Worm (Caenorhabditis elegans) whole organism, young adult: Measurements from ENCODE around the gene zig-4.

Experiments
- C06A6.2 ChIP-seq: fragments of 200-800 bp; sonication (Bioruptor generic); conservative IDR thresholded peaks from 2 replicates; pipeline ENCODE4 v1.3.6; 2022; ENCODE audit warnings: missing genetic modification characterization, missing compliant biosample characterization
- F22D6.2 ChIP-seq: sonication (generic microtip); optimal IDR thresholded peaks from 2 replicates; lab custom pipeline; 2016; ENCODE audit warnings: mild to moderate bottlenecking, missing genetic modification characterization, missing compliant biosample characterization
- F23B12.7 ChIP-seq: sonication (generic microtip); optimal IDR thresholded peaks from 2 replicates; lab custom pipeline; 2017; ENCODE audit warnings: missing genetic modification characterization, mild to moderate bottlenecking, missing compliant biosample characterization, antibody characterized with exemption, moderate library complexity; ENCODE audit not compliant: insufficient read depth
- F37B4.10 ChIP-seq: fragments of 200-800 bp; sonication (Bioruptor generic); IDR thresholded peaks from 2 replicates; pipeline ENCODE4 v1.3.6; 2022; ENCODE audit warnings: missing genetic modification characterization, missing compliant biosample characterization
- K11D2.4 ChIP-seq: fragments of 200-800 bp; sonication (Bioruptor generic); IDR thresholded peaks from 2 replicates; pipeline ENCODE4 v1.3.6; 2022; ENCODE audit warnings: missing genetic modification reagents, missing genetic modification characterization, missing compliant biosample characterization
- T26A5.8 ChIP-seq: sonication (generic microtip); optimal IDR thresholded peaks from 2 replicates; lab custom pipeline; 2016; ENCODE audit warnings: missing genetic modification characterization, missing compliant biosample characterization
- Y79H2A.3 ChIP-seq: fragments of 200-800 bp; sonication (Bioruptor generic); conservative IDR thresholded peaks from 2 replicates; pipeline ENCODE4 v1.3.6; 2022; ENCODE audit warnings: missing genetic modification reagents, missing genetic modification characterization, missing compliant biosample characterization
- ama-1 ChIP-seq, 3 experiments: fragments of 150-350 bp in 1 of 3; sonication (generic microtip) in 2 of 3; optimal IDR thresholded peaks; 2 replicates each; lab custom pipeline; 2014 to 2018; ENCODE audit warnings: missing biosample characterization in 2 of 3, missing genetic modification characterization in 2 of 3, missing genetic modification reagents in 2 of 3
- aptf-2 ChIP-seq: fragments of 200-800 bp; sonication (Bioruptor generic); conservative IDR thresholded peaks from 2 replicates; pipeline ENCODE4 v1.3.6; 2022; ENCODE audit warnings: missing genetic modification reagents, missing genetic modification characterization, missing compliant biosample characterization
- attf-3 ChIP-seq: fragments of 200-800 bp; sonication (Bioruptor generic); conservative IDR thresholded peaks from 2 replicates; pipeline ENCODE4 v1.3.6; 2022; ENCODE audit warnings: missing genetic modification reagents, missing genetic modification characterization, missing compliant biosample characterization
- bed-1 ChIP-seq: fragments of 200-800 bp; sonication (Bioruptor generic); IDR thresholded peaks from 2 replicates; pipeline ENCODE4 v1.3.6; 2022; ENCODE audit warnings: missing genetic modification reagents, missing genetic modification characterization, missing compliant biosample characterization
- bed-2 ChIP-seq: fragments of 200-800 bp; sonication (Bioruptor generic); IDR thresholded peaks from 2 replicates; pipeline ENCODE4 v1.3.6; 2022; ENCODE audit warnings: missing genetic modification reagents, missing genetic modification characterization, missing compliant biosample characterization
- ccch-3 ChIP-seq: fragments of 200-800 bp; sonication (Bioruptor generic); optimal IDR thresholded peaks from 2 replicates; lab custom pipeline; 2018; ENCODE audit warnings: mild to moderate bottlenecking, missing genetic modification characterization, missing compliant biosample characterization
- ceh-100 ChIP-seq: fragments of 200-800 bp; sonication (Bioruptor generic); IDR thresholded peaks from 2 replicates; pipeline ENCODE4 v1.3.6; 2022; ENCODE audit warnings: missing genetic modification reagents, missing genetic modification characterization, missing compliant biosample characterization
- ceh-79 ChIP-seq: sonication (generic microtip); optimal IDR thresholded peaks from 2 replicates; lab custom pipeline; 2017; ENCODE audit warnings: mild to moderate bottlenecking, missing genetic modification characterization, missing compliant biosample characterization
- ceh-91 ChIP-seq: fragments of 200-800 bp; sonication (Bioruptor generic); IDR thresholded peaks from 2 replicates; pipeline ENCODE4 v1.3.6; 2022; ENCODE audit warnings: missing genetic modification reagents, missing genetic modification characterization, missing compliant biosample characterization
- chd-7 ChIP-seq: sonication (generic microtip); optimal IDR thresholded peaks from 2 replicates; lab custom pipeline; 2016; ENCODE audit warnings: mild to moderate bottlenecking, missing genetic modification characterization, moderate library complexity, missing compliant biosample characterization
- die-1 ChIP-seq: sonication (generic microtip); optimal IDR thresholded peaks from 2 replicates; lab custom pipeline; 2016; ENCODE audit warnings: missing genotype, mild to moderate bottlenecking, missing genetic modification characterization, missing compliant biosample characterization
- dox-1 ChIP-seq: fragments of 200-800 bp; sonication (Bioruptor generic); IDR thresholded peaks from 2 replicates; pipeline ENCODE4 v1.3.6; 2022; ENCODE audit warnings: missing genetic modification reagents, missing genetic modification characterization, missing compliant biosample characterization
- dpl-1 ChIP-seq: fragments of 150-350 bp; optimal IDR thresholded peaks from 2 replicates; lab custom pipeline; 2014; ENCODE audit warnings: missing biosample characterization, missing genetic modification reagents, missing genetic modification characterization
- efl-1 ChIP-seq: fragments of 150-350 bp; optimal IDR thresholded peaks from 2 replicates; lab custom pipeline; 2014; ENCODE audit warnings: missing biosample characterization, missing genetic modification reagents, missing genetic modification characterization
- egl-18 ChIP-seq: fragments of 200-800 bp; sonication (Bioruptor generic); IDR thresholded peaks from 2 replicates; pipeline ENCODE4 v1.3.6; 2022; ENCODE audit warnings: missing genetic modification reagents, missing genetic modification characterization, missing compliant biosample characterization
- egl-44 ChIP-seq: fragments of 200-800 bp; sonication (Bioruptor generic); IDR thresholded peaks from 2 replicates; pipeline ENCODE4 v1.3.6; 2022; ENCODE audit warnings: missing genetic modification reagents, missing genetic modification characterization, missing compliant biosample characterization
- ekl-4 ChIP-seq: fragments of 200-800 bp; sonication (Bioruptor generic); IDR thresholded peaks from 2 replicates; pipeline ENCODE4 v1.3.6; 2022; ENCODE audit warnings: missing genetic modification reagents, missing genetic modification characterization, missing compliant biosample characterization
- ets-4 ChIP-seq: fragments of 200-800 bp; sonication (Bioruptor generic); optimal IDR thresholded peaks from 2 replicates; lab custom pipeline; 2018; ENCODE audit warnings: mild to moderate bottlenecking, missing genetic modification characterization, missing compliant biosample characterization
- hmg-1.2 ChIP-seq: fragments of 200-800 bp; sonication (Bioruptor generic); IDR thresholded peaks from 2 replicates; pipeline ENCODE4 v1.3.6; 2022; ENCODE audit warnings: missing genetic modification reagents, missing genetic modification characterization, missing compliant biosample characterization
- hsf-1 ChIP-seq: fragments of 200-800 bp; sonication (Bioruptor generic); IDR thresholded peaks from 2 replicates; pipeline ENCODE4 v1.3.6; 2022; ENCODE audit warnings: missing genetic modification reagents, missing genetic modification characterization, missing compliant biosample characterization
- lag-1 ChIP-seq: fragments of 200-800 bp; sonication (Bioruptor generic); IDR thresholded peaks from 2 replicates; pipeline ENCODE4 v1.3.6; 2022; ENCODE audit warnings: missing genetic modification reagents, missing genetic modification characterization, missing compliant biosample characterization
- let-526 ChIP-seq: fragments of 200-800 bp; sonication (Bioruptor generic); IDR thresholded peaks from 2 replicates; pipeline ENCODE4 v1.3.6; 2022; ENCODE audit warnings: missing genetic modification reagents, missing genetic modification characterization, missing compliant biosample characterization
- mcd-1 ChIP-seq: fragments of 200-800 bp; sonication (Bioruptor generic); IDR thresholded peaks from 2 replicates; pipeline ENCODE4 v1.3.6; 2022; ENCODE audit warnings: missing genetic modification reagents, missing genetic modification characterization, missing compliant biosample characterization
- mel-28 ChIP-seq: sonication (generic microtip); optimal IDR thresholded peaks from 2 replicates; lab custom pipeline; 2016; ENCODE audit warnings: borderline replicate concordance, mild to moderate bottlenecking, missing genetic modification characterization, missing compliant biosample characterization
- mxl-1 ChIP-seq: sonication (generic microtip); optimal IDR thresholded peaks from 2 replicates; lab custom pipeline; 2016; ENCODE audit warnings: missing genetic modification characterization, missing compliant biosample characterization
- nfya-1 ChIP-seq: sonication (generic microtip); optimal IDR thresholded peaks from 2 replicates; lab custom pipeline; 2017; ENCODE audit warnings: antibody characterized with exemption, missing compliant biosample characterization, missing genetic modification characterization, borderline replicate concordance; ENCODE audit not compliant: insufficient read depth
- nfya-2 ChIP-seq: fragments of 200-800 bp; sonication (Bioruptor generic); IDR thresholded peaks from 2 replicates; pipeline ENCODE4 v1.3.6; 2022; ENCODE audit warnings: missing genetic modification reagents, missing genetic modification characterization, missing compliant biosample characterization
- nhr-120 ChIP-seq: fragments of 200-800 bp; sonication (Bioruptor generic); IDR thresholded peaks from 2 replicates; pipeline ENCODE4 v1.3.6; 2022; ENCODE audit warnings: missing genetic modification characterization, missing compliant biosample characterization
- nhr-179 ChIP-seq: sonication (generic microtip); optimal IDR thresholded peaks from 2 replicates; lab custom pipeline; 2016; ENCODE audit warnings: mild to moderate bottlenecking, missing genetic modification characterization, missing compliant biosample characterization
- nhr-80 ChIP-seq: sonication (generic microtip); optimal IDR thresholded peaks from 2 replicates; lab custom pipeline; 2016; ENCODE audit warnings: missing genetic modification characterization, missing compliant biosample characterization
- pbrm-1 ChIP-seq: fragments of 200-800 bp; sonication (Bioruptor generic); IDR thresholded peaks from 2 replicates; pipeline ENCODE4 v1.3.6; 2022; ENCODE audit warnings: missing genetic modification reagents, missing genetic modification characterization, missing compliant biosample characterization
- rcor-1 ChIP-seq: fragments of 200-800 bp; sonication (Bioruptor generic); IDR thresholded peaks from 2 replicates; pipeline ENCODE4 v1.3.6; 2022; ENCODE audit warnings: missing genetic modification reagents, missing genetic modification characterization, missing compliant biosample characterization
- rec-8 ChIP-seq, 2 experiments: sonication (generic microtip); optimal IDR thresholded peaks; 2 replicates each; lab custom pipeline; 2016; ENCODE audit warnings: mild to moderate bottlenecking in 2 of 2, missing genetic modification characterization in 2 of 2, missing genetic modification reagents in 2 of 2, missing genotype in 2 of 2, missing biosample characterization in 1 of 2, missing compliant biosample characterization in 1 of 2, moderate library complexity in 1 of 2
- rpc-1 ChIP-seq, 2 experiments: fragments of 150-350 bp in 1 of 2; sonication (generic microtip) in 1 of 2; optimal IDR thresholded peaks; 2 replicates each; lab custom pipeline; 2014 to 2018; ENCODE audit warnings: missing biosample characterization in 1 of 2, missing genetic modification characterization in 1 of 2, missing genetic modification reagents in 1 of 2, missing genotype in 1 of 2
- snpc-1.1 ChIP-seq: sonication (generic microtip); optimal IDR thresholded peaks from 2 replicates; lab custom pipeline; 2017; ENCODE audit warnings: missing genetic modification characterization, mild to moderate bottlenecking, missing compliant biosample characterization, antibody characterized with exemption, moderate library complexity, missing genotype, missing genetic modification reagents; ENCODE audit not compliant: insufficient read depth
- snpc-3.4 ChIP-seq: sonication (generic microtip); optimal IDR thresholded peaks from 2 replicates; lab custom pipeline; 2017; ENCODE audit warnings: missing genetic modification characterization, mild to moderate bottlenecking, missing compliant biosample characterization, antibody characterized with exemption, moderate library complexity, missing genotype, missing genetic modification reagents
- tbx-9 ChIP-seq: sonication (generic microtip); optimal IDR thresholded peaks from 2 replicates; lab custom pipeline; 2016; ENCODE audit warnings: borderline replicate concordance, missing genetic modification characterization, inconsistent platforms, missing compliant biosample characterization
- tlf-1 ChIP-seq: fragments of 200-800 bp; sonication (Bioruptor generic); optimal IDR thresholded peaks from 2 replicates; lab custom pipeline; 2018; ENCODE audit warnings: mild to moderate bottlenecking, missing genetic modification characterization, missing compliant biosample characterization
- unc-62 ChIP-seq: fragments of 150-350 bp; optimal IDR thresholded peaks from 2 replicates; lab custom pipeline; 2014; ENCODE audit warnings: missing biosample characterization, missing genetic modification reagents, missing genetic modification characterization
- xnd-1 ChIP-seq: sonication (generic microtip); optimal IDR thresholded peaks from 2 replicates; lab custom pipeline; 2016; ENCODE audit warnings: missing genotype, missing genetic modification reagents, missing genetic modification characterization, missing compliant biosample characterization
- ztf-18 ChIP-seq: sonication (generic microtip); optimal IDR thresholded peaks from 2 replicates; lab custom pipeline; 2016; ENCODE audit warnings: missing genotype, mild to moderate bottlenecking, missing genetic modification characterization, missing compliant biosample characterization

The zig-4 gene

DNA sequence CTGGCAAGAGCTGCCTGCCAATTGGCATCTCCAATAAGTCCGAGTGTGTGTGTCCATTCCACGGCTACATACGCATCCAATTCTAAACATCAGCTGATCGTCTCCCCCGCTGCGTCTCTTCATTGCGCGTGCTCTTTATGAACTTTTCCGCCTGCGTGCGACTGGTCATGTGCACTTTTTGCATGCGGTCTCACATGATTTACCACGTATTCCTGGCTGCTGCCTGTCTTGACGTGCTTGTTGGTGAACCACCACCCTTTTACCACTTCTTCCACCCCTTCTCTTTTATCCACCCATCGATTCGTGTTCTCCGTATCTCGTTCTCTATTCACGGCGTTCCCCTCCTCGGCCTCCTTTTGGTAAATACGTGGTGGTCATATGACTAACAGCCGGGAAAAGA is 26.3 kb downstream of the zig-4 start (continued):
- TF ChIP-seq rpc-1 (optimal IDR thresholded peaks at IDR 0.05; lab: Kevin White, UChicago) (no peak), rpc-1 (tag; optimal IDR thresholded peaks at IDR 0.05; lab: Kevin White, UChicago) (no peak), lag-1 (GFP tag; lab: Robert Waterston, UW) (no peak), snpc-1.1 (tag; lab: Kevin White, UChicago) (no peak), ama-1 (optimal IDR thresholded peaks at IDR 0.05; lab: Kevin White, UChicago) (no peak), ama-1 (GFP tag; optimal IDR thresholded peaks at IDR 0.05; lab: Kevin White, UChicago) (no peak), nhr-179 (tag; lab: Kevin White, UChicago) (no peak), unc-62 (no peak), tbx-9 (tag; lab: Kevin White, UChicago) (no peak), nhr-120 (GFP tag; lab: Robert Waterston, UW) (no peak), nfya-1 (tag; lab: Kevin White, UChicago) (no peak), hsf-1 (GFP tag; lab: Robert Waterston, UW) (no peak), ztf-18 (tag; lab: Kevin White, UChicago) (peak; percentile 42), ets-4 (peak; percentile 56), rcor-1 (GFP tag; lab: Robert Waterston, UW) (peak; percentile 77; the same call in 1 of the 2 replicates), rec-8 (tag; optimal IDR thresholded peaks at IDR 0.05; lab: Kevin White, UChicago) (no peak), let-526 (peak; percentile 79), aptf-2 (GFP tag; lab: Robert Waterston, UW) (no peak), ceh-79 (tag; lab: Kevin White, UChicago) (no peak), F23B12.7 (tag; lab: Kevin White, UChicago) (no peak), efl-1 (GFP tag; lab: Kevin White, UChicago) (no peak), egl-44 (GFP tag; lab: Robert Waterston, UW) (peak; percentile 84), ceh-91 (GFP tag; lab: Robert Waterston, UW) (no peak), xnd-1 (tag; lab: Kevin White, UChicago) (no peak), egl-18 (GFP tag; lab: Robert Waterston, UW) (peak; percentile 72; the same call in 1 of the 2 replicates), die-1 (tag; lab: Kevin White, UChicago) (no peak), dox-1 (GFP tag; lab: Robert Waterston, UW) (peak; percentile 89), mcd-1 (peak; percentile 46), Y79H2A.3 (GFP tag; lab: Robert Waterston, UW) (no peak), mel-28 (tag; lab: Kevin White, UChicago) (no peak), tlf-1 (GFP tag; lab: Kevin White, UChicago) (peak; percentile 29), T26A5.8 (tag; lab: Kevin White, UChicago) (no peak), pbrm-1 (GFP tag; lab: Robert Waterston, UW) (peak; percentile 74), bed-2 (GFP tag; lab: Robert Waterston, UW) (0 out of 2 replicates have a peak, but pooled peaks have one; percentile 60), ekl-4 (peak; percentile 88), bed-1 (GFP tag; lab: Robert Waterston, UW) (no peak), nhr-80 (tag; lab: Kevin White, UChicago) (peak; percentile 64), F22D6.2 (tag; lab: Kevin White, UChicago) (no peak), F37B4.10 (GFP tag; lab: Robert Waterston, UW) (no peak), attf-3 (no peak), chd-7 (peak; percentile 91), snpc-3.4 (tag; lab: Kevin White, UChicago) (no peak), hmg-1.2 (GFP tag; lab: Robert Waterston, UW) (peak; percentile 95), K11D2.4 (GFP tag; lab: Robert Waterston, UW) (peak; percentile 92), dpl-1 (GFP tag; lab: Kevin White, UChicago) (no peak), ccch-3 (no peak), C06A6.2 (GFP tag; lab: Robert Waterston, UW) (peak; percentile 71; the same call in 1 of the 2 replicates), nfya-2 (no peak), mxl-1 (tag; lab: Kevin White, UChicago) (no peak), ceh-100 (GFP tag; lab: Robert Waterston, UW) (no peak)
